Worm (Caenorhabditis elegans) whole organism, L2 larva: ENCODE results near the gene Y43F8C.3.
A peak's percentile ranks its signal among the peaks of the same experiment; 100 is the strongest.

Source experiments
- F13H6.1 ChIP-seq: sonication (generic microtip); optimal IDR thresholded peaks from 2 replicates; lab custom pipeline; 2016; ENCODE audit warnings: missing genetic modification characterization, missing compliant biosample characterization
- Y55F3AM.14 ChIP-seq: fragments of 200-800 bp; sonication (Bioruptor generic); optimal IDR thresholded peaks from 2 replicates; lab custom pipeline; 2018; ENCODE audit warnings: mild to moderate bottlenecking, missing genetic modification characterization, missing compliant biosample characterization
- ama-1 ChIP-seq: fragments of 150-350 bp; optimal IDR thresholded peaks from 2 replicates; lab custom pipeline; 2018; ENCODE audit warnings: inconsistent platforms
- blmp-1 ChIP-seq: sonication (generic microtip); optimal IDR thresholded peaks from 2 replicates; lab custom pipeline; 2017; ENCODE audit warnings: missing genetic modification characterization, mild to moderate bottlenecking, missing compliant biosample characterization, antibody characterized with exemption, moderate library complexity; ENCODE audit not compliant: insufficient read depth
- ceh-16 ChIP-seq: fragments of 150-350 bp; optimal IDR thresholded peaks from 2 replicates; lab custom pipeline; 2014; ENCODE audit warnings: missing biosample characterization, missing genetic modification characterization
- ceh-82 ChIP-seq: fragments of 150-350 bp; optimal IDR thresholded peaks from 2 replicates; lab custom pipeline; 2014; ENCODE audit warnings: missing biosample characterization, missing genetic modification characterization
- dmd-4 ChIP-seq: sonication (generic microtip); optimal IDR thresholded peaks from 2 replicates; lab custom pipeline; 2017; ENCODE audit warnings: missing biosample characterization, missing genetic modification characterization
- egl-27 ChIP-seq: sonication (generic microtip); optimal IDR thresholded peaks from 3 replicates; lab custom pipeline; 2017; ENCODE audit warnings: missing biosample characterization, missing genetic modification reagents, missing genetic modification characterization
- elt-3 ChIP-seq: sonication (generic microtip); optimal IDR thresholded peaks from 2 replicates; lab custom pipeline; 2017; ENCODE audit warnings: missing biosample characterization, missing genetic modification characterization
- gmeb-1 ChIP-seq: fragments of 150-350 bp; optimal IDR thresholded peaks from 2 replicates; lab custom pipeline; 2014; ENCODE audit warnings: missing biosample characterization, missing genetic modification characterization
- lin-13 ChIP-seq: fragments of 150-350 bp; optimal IDR thresholded peaks from 2 replicates; lab custom pipeline; 2014; ENCODE audit warnings: missing biosample characterization, missing genetic modification reagents, missing genetic modification characterization
- lin-39 ChIP-seq: fragments of 150-350 bp; optimal IDR thresholded peaks from 2 replicates; lab custom pipeline; 2014; ENCODE audit warnings: missing biosample characterization, missing genetic modification reagents, missing genetic modification characterization
- lsy-2 ChIP-seq, 2 experiments: fragments of 150-350 bp in 1 of 2; sonication (generic microtip) in 1 of 2; optimal IDR thresholded peaks; 2 replicates each; lab custom pipeline; 2014 to 2017; ENCODE audit warnings: missing biosample characterization in 2 of 2, missing genetic modification characterization in 2 of 2
- mab-5 ChIP-seq: fragments of 150-350 bp; optimal IDR thresholded peaks from 2 replicates; lab custom pipeline; 2014; ENCODE audit warnings: missing biosample characterization, missing genetic modification characterization
- mbf-1 ChIP-seq: sonication (generic microtip); optimal IDR thresholded peaks from 2 replicates; lab custom pipeline; 2017; ENCODE audit warnings: missing biosample characterization, missing genetic modification characterization
- mdl-1 ChIP-seq, 2 experiments: fragments of 150-350 bp in 1 of 2; sonication (generic microtip) in 1 of 2; optimal IDR thresholded peaks; 2 replicates each; lab custom pipeline; 2017; ENCODE audit warnings: missing biosample characterization in 2 of 2, missing genetic modification characterization in 2 of 2
- nhr-10 ChIP-seq: sonication (generic microtip); optimal IDR thresholded peaks from 2 replicates; lab custom pipeline; 2017; ENCODE audit warnings: missing biosample characterization, missing genetic modification characterization
- nhr-12 ChIP-seq: fragments of 150-350 bp; optimal IDR thresholded peaks from 2 replicates; lab custom pipeline; 2014; ENCODE audit warnings: missing biosample characterization, missing genetic modification characterization
- nhr-129 ChIP-seq: fragments of 150-350 bp; optimal IDR thresholded peaks from 2 replicates; lab custom pipeline; 2014; ENCODE audit warnings: missing biosample characterization, missing genetic modification characterization
- nhr-21 ChIP-seq: fragments of 150-350 bp; optimal IDR thresholded peaks from 2 replicates; lab custom pipeline; 2014; ENCODE audit warnings: missing biosample characterization, missing genetic modification characterization
- nhr-237 ChIP-seq: fragments of 150-350 bp; optimal IDR thresholded peaks from 2 replicates; lab custom pipeline; 2014; ENCODE audit warnings: missing biosample characterization, missing genetic modification characterization
- nhr-25 ChIP-seq: fragments of 150-350 bp; sonication (generic microtip); optimal IDR thresholded peaks from 3 replicates; lab custom pipeline; 2014; ENCODE audit warnings: missing biosample characterization, missing genetic modification characterization
- nhr-77 ChIP-seq: fragments of 150-350 bp; optimal IDR thresholded peaks from 2 replicates; lab custom pipeline; 2014; ENCODE audit warnings: missing biosample characterization, missing genetic modification characterization
- peb-1 ChIP-seq: fragments of 150-350 bp; optimal IDR thresholded peaks from 2 replicates; lab custom pipeline; 2014; ENCODE audit warnings: missing biosample characterization, missing genetic modification characterization
- sem-4 ChIP-seq: fragments of 150-350 bp; optimal IDR thresholded peaks from 2 replicates; lab custom pipeline; 2014; ENCODE audit warnings: missing biosample characterization, missing genetic modification reagents, missing genetic modification characterization
- skn-1 ChIP-seq: sonication (generic microtip); optimal IDR thresholded peaks from 2 replicates; lab custom pipeline; 2017; ENCODE audit warnings: missing biosample characterization, missing genetic modification characterization
- sma-9 ChIP-seq, 2 experiments: fragments of 150-350 bp in 1 of 2; sonication (generic microtip) in 1 of 2; optimal IDR thresholded peaks; 2 replicates each; lab custom pipeline; 2014 to 2016; ENCODE audit warnings: missing genetic modification characterization in 2 of 2, mild to moderate bottlenecking in 1 of 2, missing biosample characterization in 1 of 2, missing compliant biosample characterization in 1 of 2, missing genetic modification reagents in 1 of 2, moderate library complexity in 1 of 2
- snpc-4 ChIP-seq: fragments of 150-350 bp; optimal IDR thresholded peaks from 2 replicates; lab custom pipeline; 2014; ENCODE audit warnings: missing biosample characterization, missing genetic modification characterization
- unc-55 ChIP-seq: fragments of 150-350 bp; sonication (generic microtip); optimal IDR thresholded peaks from 3 replicates; lab custom pipeline; 2014; ENCODE audit warnings: missing biosample characterization, missing genetic modification reagents, missing genetic modification characterization
- unc-62 ChIP-seq: fragments of 150-350 bp; optimal IDR thresholded peaks from 2 replicates; lab custom pipeline; 2014; ENCODE audit warnings: missing biosample characterization, missing genetic modification reagents, missing genetic modification characterization
- zag-1 ChIP-seq: fragments of 150-350 bp; optimal IDR thresholded peaks from 2 replicates; lab custom pipeline; 2014; ENCODE audit warnings: missing biosample characterization, missing genetic modification characterization
- ztf-11 ChIP-seq: sonication (generic microtip); optimal IDR thresholded peaks from 2 replicates; lab custom pipeline; 2017; ENCODE audit warnings: missing biosample characterization, missing genetic modification characterization
- ztf-4 ChIP-seq: fragments of 150-350 bp; optimal IDR thresholded peaks from 2 replicates; lab custom pipeline; 2014; ENCODE audit warnings: missing biosample characterization, missing genetic modification characterization

Y43F8C.3 gene

DNA sequence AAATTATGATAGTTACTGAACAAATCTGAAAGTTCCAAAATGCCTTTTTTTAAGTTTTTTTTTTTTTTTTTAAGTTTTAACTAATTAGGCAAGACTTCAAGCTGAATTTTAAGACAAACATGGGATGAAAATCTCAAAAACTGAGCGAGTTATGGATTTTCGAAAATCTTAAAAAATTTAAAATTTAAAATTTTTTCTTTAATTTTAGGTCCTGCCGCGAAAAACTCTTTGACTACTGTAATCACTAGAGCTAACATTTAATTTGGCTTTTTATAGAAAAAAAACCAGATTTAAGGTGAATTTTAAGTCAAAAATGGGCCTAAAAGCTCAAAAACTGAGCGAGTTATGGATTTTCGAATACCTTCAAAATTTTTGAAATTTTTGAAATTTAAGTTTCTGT lies 13.2 kb downstream of the Y43F8C.3 start, which contains the start of gene grsp-1:
Gene grsp-1, plus strand, starts transcription at position 301 of the 400 bp plus-strand sequence.
- TF ChIP-seq ztf-4 (tag; lab: Kevin White, UChicago) (no peak), blmp-1 (tag; lab: Kevin White, UChicago) (no peak)

DNA sequence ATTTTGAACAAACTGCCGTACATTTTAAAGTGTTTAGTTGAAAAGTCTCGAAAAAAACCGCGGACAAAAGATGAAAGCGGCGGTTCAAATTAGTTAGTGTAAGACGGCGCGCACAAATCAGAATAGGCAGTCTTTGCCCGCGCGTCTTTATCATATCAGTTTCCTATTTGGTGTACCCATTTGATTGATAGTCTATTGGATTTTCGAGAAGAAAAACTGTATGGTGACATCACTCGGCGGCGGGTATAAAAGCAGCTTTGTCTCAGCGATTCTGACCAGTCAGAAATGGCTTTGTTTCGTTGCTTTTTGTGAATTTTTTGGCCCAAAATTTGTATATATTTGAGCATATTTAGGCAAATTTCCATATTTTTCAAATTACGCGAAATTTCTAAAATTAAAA lies 13.8 kb downstream of the Y43F8C.3 start:
- TF ChIP-seq nhr-25, result peak; percentile 16
- TF ChIP-seq Y55F3AM.14 (GFP tag; lab: Kevin White, UChicago), result no peak
- peak; percentile 7 for TF ChIP-seq sma-9 (GFP tag; optimal IDR thresholded peaks at IDR 0.05; lab: Kevin White, UChicago)
- no peak for TF ChIP-seq sma-9 (tag; optimal IDR thresholded peaks at IDR 0.05; lab: Kevin White, UChicago)

DNA sequence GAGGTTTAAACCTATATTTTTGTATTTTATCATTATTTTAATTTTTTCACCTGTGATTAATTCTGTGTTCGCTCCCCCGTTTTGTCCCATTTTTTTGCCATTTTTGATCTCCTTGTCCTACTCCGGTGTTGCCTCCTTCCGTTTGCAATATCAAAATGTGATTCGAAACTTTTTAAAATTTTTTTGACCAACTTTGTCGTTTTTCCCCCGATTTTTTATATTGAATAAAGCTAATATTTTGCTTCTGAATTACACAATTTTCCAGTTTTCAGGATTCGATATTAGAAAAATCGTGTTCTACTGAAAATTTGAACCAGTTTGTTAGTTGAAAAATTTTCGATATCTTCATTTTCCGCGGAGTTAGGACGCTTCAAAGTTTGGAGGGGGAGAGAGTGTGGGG lies 16.5 kb downstream of the Y43F8C.3 start, which contains the start of gene nlp-25:
Gene nlp-25, plus strand, starts transcription at position 301 of the 400 bp plus-strand sequence.
- TF ChIP-seq blmp-1 (tag; lab: Kevin White, UChicago) (no peak), Y55F3AM.14 (GFP tag; lab: Kevin White, UChicago) (no peak), ceh-16 (no peak), nhr-12 (tag; lab: Kevin White, UChicago) (no peak), nhr-77 (tag; lab: Kevin White, UChicago) (no peak), F13H6.1 (no peak), snpc-4 (tag; lab: Kevin White, UChicago) (no peak), lsy-2 (tag; optimal IDR thresholded peaks at IDR 0.05; lab: Kevin White, UChicago) (no peak), sem-4 (tag; lab: Kevin White, UChicago) (no peak), zag-1 (tag; lab: Kevin White, UChicago) (no peak), nhr-25 (no peak), lin-39 (tag; lab: Kevin White, UChicago) (no peak), skn-1 (tag; lab: Kevin White, UChicago) (no peak), sma-9 (GFP tag; optimal IDR thresholded peaks at IDR 0.05; lab: Kevin White, UChicago) (no peak), sma-9 (tag; optimal IDR thresholded peaks at IDR 0.05; lab: Kevin White, UChicago) (no peak), nhr-237 (tag; lab: Kevin White, UChicago) (no peak), nhr-21 (no peak), nhr-10 (no peak)

DNA sequence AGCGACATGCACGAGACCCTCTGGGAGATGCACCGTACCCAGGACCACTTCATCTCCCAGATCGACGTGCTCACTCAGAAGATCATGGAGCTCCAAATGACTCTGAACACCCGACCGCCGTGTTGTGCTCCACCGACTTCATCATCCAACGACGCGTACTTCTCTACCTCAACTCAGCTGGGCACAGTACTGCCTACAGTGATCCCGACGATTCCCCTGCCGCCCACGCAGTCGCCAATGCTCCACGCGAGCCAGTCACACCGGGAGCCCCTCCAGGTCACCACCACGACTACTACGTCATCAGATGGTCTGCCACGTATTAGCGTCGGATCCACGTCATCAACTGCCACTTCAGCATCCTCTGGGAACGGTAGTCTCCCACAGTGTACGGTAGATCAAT lies 17.0 kb downstream of the Y43F8C.3 start:
- TF ChIP-seq lsy-2 (tag; optimal IDR thresholded peaks at IDR 0.05; lab: Kevin White, UChicago) (no peak), ztf-11 (tag; lab: Kevin White, UChicago) (no peak), peb-1 (tag; lab: Kevin White, UChicago) (no peak), unc-55 (GFP tag; lab: Kevin White, UChicago) (no peak), nhr-25 (no peak), gmeb-1 (no peak), egl-27 (tag; lab: Kevin White, UChicago) (no peak), dmd-4 (tag; lab: Kevin White, UChicago) (no peak), F13H6.1 (no peak), nhr-129 (tag; lab: Kevin White, UChicago) (no peak), sma-9 (GFP tag; optimal IDR thresholded peaks at IDR 0.05; lab: Kevin White, UChicago) (no peak), sma-9 (tag; optimal IDR thresholded peaks at IDR 0.05; lab: Kevin White, UChicago) (no peak), skn-1 (tag; lab: Kevin White, UChicago) (no peak), nhr-77 (tag; lab: Kevin White, UChicago) (no peak), blmp-1 (tag; lab: Kevin White, UChicago) (no peak), lin-13 (no peak), mab-5 (no peak), nhr-10 (no peak), ama-1 (lab: Kevin White, UChicago) (no peak)

DNA sequence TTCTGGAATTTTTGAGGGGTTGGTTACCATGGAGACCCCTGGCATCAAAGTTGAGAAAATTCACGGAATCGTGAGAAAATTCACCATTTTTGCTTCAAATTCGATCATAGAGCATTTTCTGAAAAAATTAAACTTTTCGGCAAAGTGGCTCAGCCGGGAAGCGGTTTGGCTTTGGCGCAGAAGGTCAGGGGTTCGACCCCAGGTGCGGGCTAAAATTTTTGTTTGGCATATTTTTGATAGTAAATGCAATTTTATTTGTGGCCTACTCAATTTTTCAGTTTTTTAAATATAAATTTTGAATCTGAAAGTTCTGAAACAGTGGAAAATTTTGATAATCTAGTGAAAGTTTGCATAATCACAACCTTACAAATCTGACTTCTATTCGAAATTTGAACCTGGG lies 23.3 kb downstream of the Y43F8C.3 start:
- TF ChIP-seq skn-1 (tag; lab: Kevin White, UChicago) (no peak), mbf-1 (tag; lab: Kevin White, UChicago) (no peak), mdl-1 (tag; optimal IDR thresholded peaks at IDR 0.05; lab: Kevin White, UChicago) (no peak), ceh-82 (tag; lab: Kevin White, UChicago) (no peak), nhr-25 (no peak)

DNA sequence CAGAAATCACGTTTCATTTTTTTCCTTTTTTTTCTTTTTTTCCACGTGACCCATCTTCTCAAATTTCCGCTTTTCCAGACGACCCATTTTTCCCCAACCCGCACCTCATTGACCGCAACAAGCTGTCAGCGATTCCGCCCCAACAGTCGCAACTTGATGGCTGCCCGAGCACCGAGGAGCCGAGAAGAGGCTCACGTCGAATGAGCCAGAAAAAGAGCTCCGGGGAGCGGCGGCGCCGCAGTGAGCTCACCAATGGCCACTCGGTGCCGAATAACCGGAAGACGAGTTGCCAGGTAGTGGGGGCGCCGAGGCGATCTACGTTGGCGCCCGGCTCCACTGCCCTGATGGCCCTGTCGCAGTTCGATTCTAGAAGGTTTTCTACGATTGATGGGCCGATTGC lies 31.6 kb downstream of the Y43F8C.3 start:
- no peak for TF ChIP-seq nhr-12 (tag; lab: Kevin White, UChicago)
- no peak for TF ChIP-seq unc-62 (GFP tag; lab: Kevin White, UChicago)
- no peak for TF ChIP-seq blmp-1 (tag; lab: Kevin White, UChicago)
- TF ChIP-seq gmeb-1, result no peak
- no peak for TF ChIP-seq egl-27 (tag; lab: Kevin White, UChicago)
- no peak for TF ChIP-seq dmd-4 (tag; lab: Kevin White, UChicago)
- no peak for TF ChIP-seq mab-5
- no peak for TF ChIP-seq mbf-1 (tag; lab: Kevin White, UChicago)
- no peak for TF ChIP-seq Y55F3AM.14 (GFP tag; lab: Kevin White, UChicago)
- no peak for TF ChIP-seq elt-3 (tag; lab: Kevin White, UChicago)
- TF ChIP-seq ama-1 (lab: Kevin White, UChicago), result no peak
- TF ChIP-seq sem-4 (tag; lab: Kevin White, UChicago), result no peak
